Worm (Caenorhabditis elegans): ENCODE measurements around the gene mip-1.

- TF ChIP-seq him-1 (tag; optimal IDR thresholded peaks at IDR 0.05) (peak; percentile 77), W03F9.2 (tag; optimal IDR thresholded peaks at IDR 0.05) (peak; percentile 91)
These were observed 35.9 kb upstream of the mip-1 start, which contains the start of gene fbxl-2 for ce11 chrIII:4756983-4757382.

Data from whole organism, L4/young adult.